Fruit fly (Drosophila melanogaster): Measurements from ENCODE around the gene wrm1.
A peak's percentile ranks its signal among the peaks of the same experiment; 100 is the strongest.

dm6 chr3L:7334990-7335389 is at the start of gene wrm1, which contains the start of gene wrm2:
- TF ChIP-seq dsf (GFP tag; optimal IDR thresholded peaks at IDR 0.05; ENCODE audit: borderline replicate concordance) (no peak), Hr83 (GFP tag; optimal IDR thresholded peaks at IDR 0.05; ENCODE audit: poor library complexity, severe bottlenecking) (peak; percentile 53), sage (GFP tag; optimal IDR thresholded peaks at IDR 0.05) (no peak), br (GFP tag; optimal IDR thresholded peaks at IDR 0.05) (no peak), pan (optimal IDR thresholded peaks at IDR 0.05) (no peak), woc (GFP tag; optimal IDR thresholded peaks at IDR 0.05) (no peak), jim (GFP tag; optimal IDR thresholded peaks at IDR 0.05) (no peak), fru (GFP tag; optimal IDR thresholded peaks at IDR 0.05) (no peak)

Measured in whole organism, wandering third instar larva.